Worm (Caenorhabditis elegans) whole organism, midembryonic: ENCODE data around the gene str-252.

Experiments used
- T22C8.4 ChIP-seq: fragments of 200-800 bp; sonication (Bioruptor generic); IDR thresholded peaks from 2 replicates; pipeline ENCODE4 v1.3.6; 2022; ENCODE audit warnings: missing genetic modification characterization, missing compliant biosample characterization
- cog-1 ChIP-seq: sonication (generic microtip); optimal IDR thresholded peaks from 2 replicates; lab custom pipeline; 2016; ENCODE audit warnings: missing genetic modification characterization, missing compliant biosample characterization
- flt-1 ChIP-seq: fragments of 200-800 bp; sonication (Bioruptor generic); IDR thresholded peaks from 2 replicates; pipeline ENCODE4 v1.3.6; 2022; ENCODE audit warnings: missing genetic modification characterization, missing compliant biosample characterization
- ref-1 ChIP-seq: fragments of 200-800 bp; sonication (Bioruptor generic); conservative IDR thresholded peaks from 2 replicates; pipeline ENCODE4 v1.3.6; 2022; ENCODE audit warnings: missing genetic modification reagents, missing genetic modification characterization, missing compliant biosample characterization
- tab-1 ChIP-seq: fragments of 200-800 bp; sonication (Bioruptor generic); IDR thresholded peaks from 2 replicates; pipeline ENCODE4 v1.3.6; 2022; ENCODE audit warnings: missing genetic modification characterization, missing compliant biosample characterization
- ztf-23 ChIP-seq: fragments of 200-800 bp; sonication (Bioruptor generic); IDR thresholded peaks from 2 replicates; pipeline ENCODE4 v1.3.6; 2022; ENCODE audit warnings: missing genetic modification reagents, missing genetic modification characterization, missing compliant biosample characterization
- ztf-29 ChIP-seq: fragments of 200-800 bp; sonication (Bioruptor generic); IDR thresholded peaks from 2 replicates; pipeline ENCODE4 v1.3.6; 2022; ENCODE audit warnings: missing genetic modification reagents, missing genetic modification characterization, missing compliant biosample characterization

DNA sequence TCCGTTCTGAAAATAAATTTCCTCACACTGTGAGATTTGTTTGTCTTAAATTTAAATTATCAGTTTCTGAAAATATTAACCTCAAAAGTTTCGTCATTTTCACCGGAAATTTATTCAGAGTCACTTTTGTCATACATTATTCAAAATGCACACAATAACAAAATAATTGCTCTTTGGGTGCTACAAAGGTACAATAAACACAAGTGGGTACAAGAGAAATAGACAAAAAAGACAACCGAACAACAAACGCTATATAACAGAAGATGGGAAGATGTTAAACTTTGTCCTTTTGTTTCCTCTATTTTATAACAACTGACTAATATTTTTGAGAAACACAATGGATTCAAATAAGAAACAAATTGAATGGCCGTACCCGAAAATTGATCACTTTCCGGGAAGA, 46.7 kb upstream of the str-252 start:
- no peak for TF ChIP-seq ref-1 (GFP tag; lab: Robert Waterston, UW)
- TF ChIP-seq cog-1, result no peak
- no peak for TF ChIP-seq ztf-29
- no peak for TF ChIP-seq tab-1 (GFP tag; lab: Robert Waterston, UW)
- no peak for TF ChIP-seq flt-1 (GFP tag; lab: Robert Waterston, UW)
- no peak for TF ChIP-seq ztf-23 (GFP tag; lab: Robert Waterston, UW)
- no peak for TF ChIP-seq T22C8.4 (GFP tag; lab: Robert Waterston, UW)
